Fruit fly (Drosophila melanogaster) whole organism, embryonic: Measurements from ENCODE around the gene Cpr92A.

Experiments
- Abd-B ChIP-seq: fragments of 200-800 bp; sonication (Bioruptor generic); optimal IDR thresholded peaks from 2 replicates; lab custom pipeline; 2018; ENCODE audit warnings: missing biosample characterization, mild to moderate bottlenecking, missing genetic modification characterization, moderate library complexity
- Adf1 ChIP-seq: fragments of 200-800 bp; sonication (Bioruptor generic); IDR thresholded peaks from 2 replicates; pipeline ENCODE4 v1.3.6; 2022; ENCODE audit warnings: missing biosample characterization, missing genetic modification characterization
- Atf3 ChIP-seq: fragments of 200-800 bp; sonication (Bioruptor generic); optimal IDR thresholded peaks from 3 replicates; lab custom pipeline; 2016; ENCODE audit warnings: missing biosample characterization, missing genetic modification characterization
- Bgb ChIP-seq: fragments of 200-800 bp; sonication (Bioruptor generic); IDR thresholded peaks from 2 replicates; pipeline ENCODE4 v1.3.6; 2022; ENCODE audit warnings: missing biosample characterization, missing genetic modification characterization; ENCODE audit not compliant: partially characterized antibody
- CG10274 ChIP-seq: fragments of 200-800 bp; sonication (Bioruptor generic); optimal IDR thresholded peaks from 3 replicates; lab custom pipeline; 2017; ENCODE audit warnings: missing biosample characterization, mild to moderate bottlenecking, missing genetic modification characterization
- CG11085 ChIP-seq: fragments of 200-800 bp; sonication (Bioruptor generic); IDR thresholded peaks from 2 replicates; pipeline ENCODE4 v1.3.6; 2022; ENCODE audit warnings: missing biosample characterization, missing genetic modification characterization
- CG11456 ChIP-seq: fragments of 200-800 bp; sonication (Bioruptor generic); IDR thresholded peaks from 3 replicates; pipeline ENCODE4 v1.3.6; 2022; ENCODE audit warnings: missing biosample characterization, missing genetic modification characterization
- CG14667 ChIP-seq: fragments of 200-800 bp; sonication (Bioruptor generic); IDR thresholded peaks from 2 replicates; pipeline ENCODE4 v1.3.6; 2022; ENCODE audit warnings: missing biosample characterization, missing genetic modification characterization
- CG16863 ChIP-seq: fragments of 200-800 bp; sonication (Bioruptor generic); optimal IDR thresholded peaks from 3 replicates; lab custom pipeline; 2016; ENCODE audit warnings: missing biosample characterization, missing genetic modification characterization
- CG18011 ChIP-seq: fragments of 200-800 bp; sonication (Bioruptor generic); optimal IDR thresholded peaks from 2 replicates; lab custom pipeline; 2017; ENCODE audit warnings: missing biosample characterization, missing genetic modification characterization, mild to moderate bottlenecking, moderate library complexity, missing genotype
- CG3065 ChIP-seq: fragments of 200-800 bp; sonication (Bioruptor generic); optimal IDR thresholded peaks from 2 replicates; lab custom pipeline; 2016; ENCODE audit warnings: missing biosample characterization, missing genetic modification characterization
- CG4404 ChIP-seq: fragments of 200-800 bp; sonication (Bioruptor generic); IDR thresholded peaks from 2 replicates; pipeline ENCODE4 v1.3.6; 2022; ENCODE audit warnings: missing biosample characterization, missing genetic modification characterization
- CG4424 ChIP-seq: fragments of 200-800 bp; sonication (Bioruptor generic); optimal IDR thresholded peaks from 3 replicates; lab custom pipeline; 2016; ENCODE audit warnings: missing biosample characterization, missing genetic modification characterization
- CG6689 ChIP-seq: fragments of 200-800 bp; sonication (Bioruptor generic); IDR thresholded peaks from 2 replicates; pipeline ENCODE4 v1.3.6; 2022; ENCODE audit warnings: missing biosample characterization, missing genetic modification characterization
- CG6854 ChIP-seq: fragments of 200-800 bp; sonication (Bioruptor generic); optimal IDR thresholded peaks from 3 replicates; lab custom pipeline; 2017; ENCODE audit warnings: missing biosample characterization, mild to moderate bottlenecking, missing genetic modification characterization
- CG7745 ChIP-seq: fragments of 200-800 bp; sonication (Bioruptor generic); optimal IDR thresholded peaks from 2 replicates; lab custom pipeline; 2018; ENCODE audit warnings: missing biosample characterization, mild to moderate bottlenecking, missing genetic modification characterization, moderate library complexity
- CG7839 ChIP-seq: fragments of 200-800 bp; sonication (Bioruptor generic); optimal IDR thresholded peaks from 3 replicates; lab custom pipeline; 2018; ENCODE audit warnings: missing biosample characterization, mild to moderate bottlenecking, missing genetic modification characterization, moderate library complexity
- CG8388 ChIP-seq: fragments of 200-800 bp; sonication (Bioruptor generic); optimal IDR thresholded peaks from 2 replicates; lab custom pipeline; 2019; ENCODE audit warnings: missing biosample characterization, mild to moderate bottlenecking, missing genetic modification characterization, moderate library complexity
- CG9932 ChIP-seq: fragments of 200-800 bp; sonication (Bioruptor generic); IDR thresholded peaks from 2 replicates; pipeline ENCODE4 v1.3.6; 2022; ENCODE audit warnings: missing biosample characterization, missing genetic modification characterization
- Camta ChIP-seq: fragments of 200-800 bp; sonication (Bioruptor generic); optimal IDR thresholded peaks from 2 replicates; lab custom pipeline; 2016; ENCODE audit warnings: missing biosample characterization, missing genetic modification characterization
- Meics ChIP-seq: fragments of 200-800 bp; sonication (Bioruptor generic); optimal IDR thresholded peaks from 2 replicates; lab custom pipeline; 2017; ENCODE audit warnings: missing biosample characterization, mild to moderate bottlenecking, missing genetic modification characterization
- Nf-YA ChIP-seq: fragments of 200-800 bp; sonication (Bioruptor generic); IDR thresholded peaks from 2 replicates; pipeline ENCODE4 v1.3.6; 2022; ENCODE audit warnings: missing biosample characterization, missing genetic modification characterization
- NfI ChIP-seq: fragments of 200-800 bp; sonication (Bioruptor generic); optimal IDR thresholded peaks from 3 replicates; lab custom pipeline; 2018; ENCODE audit warnings: missing biosample characterization, mild to moderate bottlenecking, missing genetic modification characterization, moderate library complexity
- Scr ChIP-seq: fragments of 200-800 bp; sonication (Bioruptor generic); IDR thresholded peaks from 2 replicates; pipeline ENCODE4 v1.3.6; 2022; ENCODE audit warnings: missing biosample characterization, missing genetic modification characterization; ENCODE audit not compliant: partially characterized antibody
- Sin3A ChIP-seq: fragments of >200 bp; optimal IDR thresholded peaks from 2 replicates; lab custom pipeline; 2018
- Sox102F ChIP-seq: fragments of 200-800 bp; sonication (Bioruptor generic); optimal IDR thresholded peaks from 2 replicates; lab custom pipeline; 2018; ENCODE audit warnings: missing biosample characterization, mild to moderate bottlenecking, missing genetic modification characterization, moderate library complexity
- abd-A ChIP-seq: fragments of 200-800 bp; sonication (Bioruptor generic); optimal IDR thresholded peaks from 3 replicates; lab custom pipeline; 2019; ENCODE audit warnings: missing biosample characterization, mild to moderate bottlenecking, missing genetic modification characterization, moderate library complexity
- amos ChIP-seq: fragments of 200-800 bp; sonication (Bioruptor generic); IDR thresholded peaks from 2 replicates; pipeline ENCODE4 v1.3.6; 2022; ENCODE audit warnings: missing biosample characterization, missing genetic modification characterization; ENCODE audit not compliant: partially characterized antibody
- aop ChIP-seq: fragments of 200-800 bp; sonication (Bioruptor generic); IDR thresholded peaks from 2 replicates; pipeline ENCODE4 v1.3.6; 2022; ENCODE audit warnings: missing biosample characterization, missing genetic modification characterization
- bbx ChIP-seq: fragments of 200-800 bp; sonication (Bioruptor generic); IDR thresholded peaks from 2 replicates; pipeline ENCODE4 v1.3.6; 2022; ENCODE audit warnings: missing biosample characterization, missing genetic modification characterization; ENCODE audit not compliant: partially characterized antibody
- caup ChIP-seq: fragments of 200-800 bp; sonication (Bioruptor generic); optimal IDR thresholded peaks from 3 replicates; lab custom pipeline; 2017; ENCODE audit warnings: missing biosample characterization, mild to moderate bottlenecking, missing genetic modification characterization, moderate library complexity; ENCODE audit not compliant: severe bottlenecking
- cg ChIP-seq: fragments of 200-800 bp; sonication (Bioruptor generic); optimal IDR thresholded peaks from 3 replicates; lab custom pipeline; 2019; ENCODE audit warnings: missing biosample characterization, mild to moderate bottlenecking, missing genetic modification characterization, moderate library complexity
- ewg ChIP-seq: fragments of 200-800 bp; sonication (Bioruptor generic); optimal IDR thresholded peaks from 3 replicates; lab custom pipeline; 2017; ENCODE audit warnings: mild to moderate bottlenecking, missing biosample characterization, missing genetic modification reagents, missing genetic modification characterization
- fd3F ChIP-seq: fragments of 200-800 bp; sonication (Bioruptor generic); optimal IDR thresholded peaks from 2 replicates; lab custom pipeline; 2018; ENCODE audit warnings: missing biosample characterization, mild to moderate bottlenecking, missing genetic modification characterization, moderate library complexity
- gcm ChIP-seq: fragments of 200-800 bp; sonication (Bioruptor generic); optimal IDR thresholded peaks from 2 replicates; lab custom pipeline; 2019; ENCODE audit warnings: missing biosample characterization, mild to moderate bottlenecking, missing genetic modification characterization, moderate library complexity
- gcm2 ChIP-seq: fragments of 200-800 bp; sonication (Bioruptor generic); optimal IDR thresholded peaks from 2 replicates; lab custom pipeline; 2016; ENCODE audit warnings: missing biosample characterization, missing genetic modification characterization
- gsb ChIP-seq: fragments of 200-800 bp; sonication (Bioruptor generic); IDR thresholded peaks from 2 replicates; pipeline ENCODE4 v1.3.6; 2022; ENCODE audit warnings: missing biosample characterization, missing genetic modification characterization
- lbe ChIP-seq: fragments of 200-800 bp; sonication (Bioruptor generic); optimal IDR thresholded peaks from 2 replicates; lab custom pipeline; 2016; ENCODE audit warnings: missing biosample characterization, mild to moderate bottlenecking, missing genetic modification characterization
- mld ChIP-seq: fragments of 200-800 bp; sonication (Bioruptor generic); IDR thresholded peaks from 3 replicates; pipeline ENCODE4 v1.3.6; 2022; ENCODE audit warnings: missing biosample characterization, missing genetic modification characterization; ENCODE audit not compliant: partially characterized antibody
- nom ChIP-seq: fragments of 200-800 bp; sonication (Bioruptor generic); optimal IDR thresholded peaks from 2 replicates; lab custom pipeline; 2017; ENCODE audit warnings: missing biosample characterization, missing genetic modification characterization, mild to moderate bottlenecking, moderate library complexity, missing genetic modification reagents
- otp ChIP-seq: fragments of 200-800 bp; sonication (Bioruptor generic); IDR thresholded peaks from 3 replicates; pipeline ENCODE4, ENCODE4 v1.3.6; 2022; ENCODE audit warnings: missing biosample characterization, missing genetic modification characterization
- pan ChIP-seq, 4 experiments: fragments of >200 bp in 3 of 4; fragments of 200-800 bp in 1 of 4; sonication (Bioruptor generic) in 1 of 4; optimal IDR thresholded peaks in 3 of 4; IDR thresholded peaks in 1 of 4; 2 replicates each; pipeline versions ENCODE4 v1.3.6 to Lab custom; 2017 to 2022; ENCODE audit warnings: missing biosample characterization in 2 of 4, missing genetic modification characterization in 2 of 4, mixed read lengths in 1 of 4
- psq ChIP-seq: fragments of 200-800 bp; sonication (Bioruptor generic); optimal IDR thresholded peaks from 2 replicates; lab custom pipeline; 2017; ENCODE audit warnings: missing biosample characterization, missing genetic modification characterization
- rib ChIP-seq: fragments of 200-800 bp; sonication (Bioruptor generic); IDR thresholded peaks from 2 replicates; pipeline ENCODE4 v1.3.6; 2022; ENCODE audit warnings: missing biosample characterization, missing genetic modification characterization
- ro ChIP-seq: fragments of 200-800 bp; sonication (Bioruptor generic); IDR thresholded peaks from 2 replicates; pipeline ENCODE4 v1.3.6; 2022; ENCODE audit warnings: missing biosample characterization, missing genetic modification characterization
- schlank ChIP-seq: fragments of 200-800 bp; sonication (Bioruptor generic); optimal IDR thresholded peaks from 2 replicates; lab custom pipeline; 2018; ENCODE audit warnings: missing biosample characterization, mild to moderate bottlenecking, missing genetic modification characterization
- ssp ChIP-seq: fragments of 200-800 bp; sonication (Bioruptor generic); IDR thresholded peaks from 2 replicates; pipeline ENCODE4 v1.3.6; 2022; ENCODE audit warnings: missing biosample characterization, missing genetic modification characterization
- tx ChIP-seq: fragments of 200-800 bp; sonication (Bioruptor generic); optimal IDR thresholded peaks from 2 replicates; lab custom pipeline; 2016; ENCODE audit warnings: missing biosample characterization, missing genetic modification characterization
- wek ChIP-seq: fragments of 200-800 bp; sonication (Bioruptor generic); optimal IDR thresholded peaks from 3 replicates; lab custom pipeline; 2018; ENCODE audit warnings: missing biosample characterization, mild to moderate bottlenecking, missing genetic modification characterization, moderate library complexity
- zen2 ChIP-seq: fragments of 200-800 bp; sonication (Bioruptor generic); IDR thresholded peaks from 3 replicates; pipeline ENCODE4 v1.3.6; 2022; ENCODE audit warnings: missing biosample characterization, missing genetic modification characterization; ENCODE audit not compliant: partially characterized antibody

The Cpr92A gene

dm6 chr3R:19642893-19643270 lies 44.1 kb upstream of the Cpr92A start (continued):
- TF ChIP-seq tx (no peak), CG11085 (GFP tag; lab: Robert Waterston, UW) (no peak), otp (GFP tag; lab: Robert Waterston, UW) (no peak), psq (GFP tag; lab: Kevin White, UChicago) (no peak), lbe (GFP tag; lab: Kevin White, UChicago) (peak; percentile 41), fd3F (GFP tag; lab: Kevin White, UChicago) (no peak), ssp (GFP tag; lab: Robert Waterston, UW) (no peak), bbx (GFP tag; lab: Robert Waterston, UW) (peak; percentile 88), Camta (peak; percentile 11), CG6689 (GFP tag; lab: Robert Waterston, UW) (no peak), amos (GFP tag; lab: Robert Waterston, UW) (peak; percentile 76; the same call in 1 of the 2 replicates), abd-A (tag; lab: Kevin White, UChicago) (no peak), Sin3A (lab: Kevin White, UChicago) (peak; percentile 14), ro (GFP tag; lab: Robert Waterston, UW) (no peak), Bgb (GFP tag; lab: Robert Waterston, UW) (peak; percentile 85), pan (optimal IDR thresholded peaks at IDR 0.05; lab: Kevin White, UChicago) (no peak), pan (GFP tag; optimal IDR thresholded peaks at IDR 0.05 in 1 of 2, IDR thresholded peaks at IDR 0.05 in 1 of 2) (peak in 1 of 2 experiments; percentile 31), gsb (no peak), Abd-B (GFP tag; lab: Kevin White, UChicago) (no peak), wek (GFP tag; lab: Kevin White, UChicago) (no peak), nom (GFP tag; lab: Kevin White, UChicago) (no peak), gcm2 (GFP tag; lab: Kevin White, UChicago) (no peak), Meics (GFP tag; lab: Kevin White, UChicago) (no peak), CG7745 (no peak), CG14667 (GFP tag; lab: Robert Waterston, UW) (no peak), schlank (tag; lab: Kevin White, UChicago) (no peak), NfI (GFP tag; lab: Kevin White, UChicago) (no peak), CG11456 (GFP tag; lab: Robert Waterston, UW) (no peak), cg (no peak), CG8388 (GFP tag; lab: Kevin White, UChicago) (no peak), caup (GFP tag; lab: Kevin White, UChicago) (no peak), gcm (no peak), mld (peak; percentile 67; the same call in 2 of the 3 replicates), aop (GFP tag; lab: Robert Waterston, UW) (no peak), CG6854 (GFP tag; lab: Kevin White, UChicago) (no peak), CG3065 (GFP tag; lab: Kevin White, UChicago) (no peak), CG4424 (GFP tag; lab: Kevin White, UChicago) (no peak), CG16863 (GFP tag; lab: Kevin White, UChicago) (no peak), zen2 (peak; percentile 84), CG7839 (tag; lab: Kevin White, UChicago) (no peak), ewg (no peak), Scr (GFP tag; lab: Robert Waterston, UW) (peak; percentile 77), Adf1 (GFP tag; lab: Robert Waterston, UW) (no peak), Nf-YA (GFP tag; lab: Robert Waterston, UW) (no peak), CG18011 (GFP tag; lab: Kevin White, UChicago) (peak; percentile 84), CG9932 (GFP tag; lab: Robert Waterston, UW) (peak; percentile 43), Atf3 (GFP tag; lab: Kevin White, UChicago) (no peak), Sox102F (no peak), CG4404 (GFP tag; lab: Robert Waterston, UW) (no peak), rib (GFP tag; lab: Robert Waterston, UW) (peak; percentile 38; the same call in 1 of the 2 replicates), CG10274 (no peak)
